Worm (Caenorhabditis elegans) whole organism, L1 larva: ENCODE results near the gene W04G3.5.
A peak's percentile ranks its signal among the peaks of the same experiment; 100 is the strongest.

Source experiments
- C16A3.4 ChIP-seq: fragments of 150-350 bp; optimal IDR thresholded peaks from 2 replicates; lab custom pipeline; 2014; ENCODE audit warnings: missing biosample characterization, missing genetic modification characterization
- F16B12.6 ChIP-seq: fragments of 150-350 bp; optimal IDR thresholded peaks from 2 replicates; lab custom pipeline; 2014; ENCODE audit warnings: missing biosample characterization, missing genetic modification characterization
- Y116A8C.19 ChIP-seq: sonication (generic microtip); optimal IDR thresholded peaks from 2 replicates; lab custom pipeline; 2016; ENCODE audit warnings: missing compliant biosample characterization, missing genetic modification characterization, borderline replicate concordance
- alr-1 ChIP-seq: fragments of 200-800 bp; sonication (Bioruptor generic); optimal IDR thresholded peaks from 2 replicates; lab custom pipeline; 2018; ENCODE audit warnings: borderline replicate concordance, mild to moderate bottlenecking, missing genetic modification characterization, missing compliant biosample characterization
- ama-1 ChIP-seq: fragments of 150-350 bp; optimal IDR thresholded peaks from 2 replicates; lab custom pipeline; 2014
- ceh-8 ChIP-seq: fragments of 200-800 bp; sonication (Bioruptor generic); optimal IDR thresholded peaks from 2 replicates; lab custom pipeline; 2018; ENCODE audit warnings: mild to moderate bottlenecking, missing genetic modification characterization, moderate library complexity, missing compliant biosample characterization
- ceh-82 ChIP-seq, 3 experiments: fragments of 150-350 bp in 1 of 3; sonication (generic microtip) in 2 of 3; optimal IDR thresholded peaks; 2 replicates each; lab custom pipeline; 2014 to 2017; ENCODE audit warnings: missing biosample characterization in 3 of 3, missing genetic modification characterization in 3 of 3
- ceh-88 ChIP-seq: fragments of 200-800 bp; sonication (Bioruptor generic); IDR thresholded peaks from 2 replicates; pipeline ENCODE4 v1.3.6; 2022; ENCODE audit warnings: missing genetic modification characterization, missing compliant biosample characterization
- ceh-90 ChIP-seq: sonication (generic microtip); optimal IDR thresholded peaks from 2 replicates; lab custom pipeline; 2016; ENCODE audit warnings: missing genetic modification characterization, missing compliant biosample characterization
- dpl-1 ChIP-seq, 3 experiments: fragments of 150-350 bp in 2 of 3; sonication (generic microtip) in 1 of 3; optimal IDR thresholded peaks; 2 replicates each; lab custom pipeline; 2014 to 2017; ENCODE audit warnings: missing biosample characterization in 3 of 3, missing genetic modification characterization in 3 of 3, missing genetic modification reagents in 3 of 3
- dsc-1 ChIP-seq: sonication (generic microtip); optimal IDR thresholded peaks from 2 replicates; lab custom pipeline; 2016; ENCODE audit warnings: mild to moderate bottlenecking, missing genetic modification characterization, missing compliant biosample characterization
- efl-3 ChIP-seq: fragments of 200-800 bp; sonication (Bioruptor generic); optimal IDR thresholded peaks from 2 replicates; lab custom pipeline; 2018; ENCODE audit warnings: mild to moderate bottlenecking, missing genetic modification characterization, missing compliant biosample characterization
- elt-2 ChIP-seq: sonication (generic microtip); optimal IDR thresholded peaks from 2 replicates; lab custom pipeline; 2016; ENCODE audit warnings: missing genetic modification characterization, mild to moderate bottlenecking, inconsistent platforms, missing compliant biosample characterization, missing genetic modification reagents
- elt-3 ChIP-seq, 6 experiments: fragments of 150-350 bp in 1 of 6; sonication (generic microtip); optimal IDR thresholded peaks; 2 replicates each; lab custom pipeline; 2017 to 2018; ENCODE audit warnings: missing biosample characterization in 6 of 6, missing genetic modification characterization in 6 of 6, inconsistent platforms in 1 of 6
- fkh-10 ChIP-seq: sonication (generic microtip); optimal IDR thresholded peaks from 2 replicates; lab custom pipeline; 2017; ENCODE audit warnings: missing biosample characterization, missing genetic modification reagents, missing genetic modification characterization
- fkh-4 ChIP-seq: sonication (generic microtip); optimal IDR thresholded peaks from 2 replicates; lab custom pipeline; 2016; ENCODE audit warnings: missing compliant biosample characterization, missing genetic modification characterization, borderline replicate concordance
- fkh-8 ChIP-seq: sonication (generic microtip); optimal IDR thresholded peaks from 2 replicates; lab custom pipeline; 2016; ENCODE audit warnings: mild to moderate bottlenecking, missing genetic modification characterization, missing compliant biosample characterization
- fos-1 ChIP-seq: fragments of 150-350 bp; optimal IDR thresholded peaks from 2 replicates; lab custom pipeline; 2014; ENCODE audit warnings: missing biosample characterization, missing genetic modification characterization
- grh-1 ChIP-seq: fragments of 200-800 bp; sonication (Bioruptor generic); IDR thresholded peaks from 2 replicates; pipeline ENCODE4 v1.3.6; 2022; ENCODE audit warnings: missing genetic modification reagents, missing genetic modification characterization, missing compliant biosample characterization
- hlh-17 ChIP-seq: fragments of 200-800 bp; sonication (Bioruptor generic); optimal IDR thresholded peaks from 2 replicates; lab custom pipeline; 2018; ENCODE audit warnings: missing genetic modification characterization, mild to moderate bottlenecking, missing compliant biosample characterization, moderate library complexity, borderline replicate concordance
- hlh-4 ChIP-seq: sonication (generic microtip); optimal IDR thresholded peaks from 2 replicates; lab custom pipeline; 2016; ENCODE audit warnings: mild to moderate bottlenecking, missing genetic modification characterization, missing compliant biosample characterization
- jun-1 ChIP-seq: fragments of 150-350 bp; optimal IDR thresholded peaks from 2 replicates; lab custom pipeline; 2014; ENCODE audit warnings: missing biosample characterization, missing genetic modification reagents, missing genetic modification characterization
- lin-14 ChIP-seq: fragments of 200-800 bp; sonication (Bioruptor generic); optimal IDR thresholded peaks from 2 replicates; lab custom pipeline; 2018; ENCODE audit warnings: mild to moderate bottlenecking, missing genetic modification characterization, moderate library complexity, missing compliant biosample characterization
- lin-35 ChIP-seq, 2 experiments: fragments of 150-350 bp; optimal IDR thresholded peaks; 2 replicates each; lab custom pipeline; 2014; ENCODE audit warnings: missing biosample characterization in 2 of 2, missing genetic modification characterization in 2 of 2, missing genetic modification reagents in 2 of 2
- lin-39 ChIP-seq: fragments of 150-350 bp; optimal IDR thresholded peaks from 2 replicates; lab custom pipeline; 2014; ENCODE audit warnings: missing biosample characterization, missing genetic modification reagents, missing genetic modification characterization
- lir-3 ChIP-seq: sonication (generic microtip); optimal IDR thresholded peaks from 2 replicates; lab custom pipeline; 2016; ENCODE audit warnings: mild to moderate bottlenecking, missing genetic modification characterization, moderate library complexity, missing compliant biosample characterization; ENCODE audit not compliant: poor library complexity
- lsy-2 ChIP-seq, 2 experiments: fragments of 150-350 bp; optimal IDR thresholded peaks; 2 replicates each; lab custom pipeline; 2014; ENCODE audit warnings: missing biosample characterization in 2 of 2, missing genetic modification characterization in 2 of 2
- mab-9 ChIP-seq: fragments of 200-800 bp; sonication (Bioruptor generic); IDR thresholded peaks from 2 replicates; pipeline ENCODE4 v1.3.6; 2022; ENCODE audit warnings: missing genetic modification reagents, missing genetic modification characterization, missing compliant biosample characterization
- mdl-1 ChIP-seq, 2 experiments: fragments of 150-350 bp; optimal IDR thresholded peaks; 2 replicates each; lab custom pipeline; 2014 to 2017; ENCODE audit warnings: missing biosample characterization in 2 of 2, missing genetic modification characterization in 2 of 2, inconsistent platforms in 1 of 2
- mef-2 ChIP-seq: fragments of 150-350 bp; optimal IDR thresholded peaks from 2 replicates; lab custom pipeline; 2014; ENCODE audit warnings: missing biosample characterization, missing genetic modification characterization
- mep-1 ChIP-seq: fragments of 150-350 bp; optimal IDR thresholded peaks from 2 replicates; lab custom pipeline; 2014; ENCODE audit warnings: missing biosample characterization, missing genetic modification characterization
- nhr-12 ChIP-seq: sonication (generic microtip); optimal IDR thresholded peaks from 2 replicates; lab custom pipeline; 2017; ENCODE audit warnings: missing biosample characterization, missing genetic modification characterization
- nhr-19 ChIP-seq: fragments of 200-800 bp; sonication (Bioruptor generic); conservative IDR thresholded peaks from 2 replicates; pipeline ENCODE4 v1.3.6; 2022; ENCODE audit warnings: missing genetic modification characterization, missing compliant biosample characterization
- nhr-28 ChIP-seq: fragments of 150-350 bp; optimal IDR thresholded peaks from 2 replicates; lab custom pipeline; 2014; ENCODE audit warnings: missing biosample characterization, missing genetic modification characterization
- nhr-76 ChIP-seq: sonication (generic microtip); optimal IDR thresholded peaks from 2 replicates; lab custom pipeline; 2017; ENCODE audit warnings: missing biosample characterization, missing genetic modification characterization
- nhr-77 ChIP-seq: fragments of 150-350 bp; optimal IDR thresholded peaks from 2 replicates; lab custom pipeline; 2014; ENCODE audit warnings: missing biosample characterization, missing genetic modification characterization
- nhr-84 ChIP-seq: sonication (generic microtip); optimal IDR thresholded peaks from 2 replicates; lab custom pipeline; 2017; ENCODE audit warnings: missing biosample characterization, missing genetic modification characterization
- nhr-90 ChIP-seq: sonication (generic microtip); optimal IDR thresholded peaks from 2 replicates; lab custom pipeline; 2016; ENCODE audit warnings: mild to moderate bottlenecking, missing genetic modification characterization, missing compliant biosample characterization; ENCODE audit not compliant: poor library complexity
- pag-3 ChIP-seq: sonication (generic microtip); optimal IDR thresholded peaks from 2 replicates; lab custom pipeline; 2017; ENCODE audit warnings: missing genetic modification characterization, mild to moderate bottlenecking, missing compliant biosample characterization, antibody characterized with exemption, borderline replicate concordance; ENCODE audit not compliant: insufficient read depth
- pax-3 ChIP-seq: fragments of 200-800 bp; sonication (Bioruptor generic); optimal IDR thresholded peaks from 2 replicates; lab custom pipeline; 2018; ENCODE audit warnings: mild to moderate bottlenecking, missing genetic modification characterization, moderate library complexity, missing compliant biosample characterization
- pqm-1 ChIP-seq: sonication (generic microtip); optimal IDR thresholded peaks from 3 replicates; lab custom pipeline; 2017; ENCODE audit warnings: missing biosample characterization, missing genetic modification characterization
- rnt-1 ChIP-seq: sonication (generic microtip); optimal IDR thresholded peaks from 2 replicates; lab custom pipeline; 2016; ENCODE audit warnings: mild to moderate bottlenecking, missing genetic modification characterization, moderate library complexity, missing compliant biosample characterization
- skn-1 ChIP-seq: fragments of 150-350 bp; optimal IDR thresholded peaks from 2 replicates; lab custom pipeline; 2014; ENCODE audit warnings: missing biosample characterization, missing genetic modification characterization
- snu-23 ChIP-seq: sonication (generic microtip); optimal IDR thresholded peaks from 2 replicates; lab custom pipeline; 2016; ENCODE audit warnings: missing genetic modification characterization, missing compliant biosample characterization
- sox-4 ChIP-seq: sonication (generic microtip); optimal IDR thresholded peaks from 2 replicates; lab custom pipeline; 2016; ENCODE audit warnings: missing genetic modification characterization, missing compliant biosample characterization
- swsn-7 ChIP-seq: sonication (generic microtip); optimal IDR thresholded peaks from 2 replicates; lab custom pipeline; 2016; ENCODE audit warnings: missing genetic modification characterization, missing compliant biosample characterization
- unc-98 ChIP-seq: fragments of 200-800 bp; sonication (Bioruptor generic); IDR thresholded peaks from 2 replicates; pipeline ENCODE4 v1.3.6; 2022; ENCODE audit warnings: missing genetic modification characterization, missing compliant biosample characterization
- xbp-1 ChIP-seq: sonication (generic microtip); optimal IDR thresholded peaks from 2 replicates; lab custom pipeline; 2016; ENCODE audit warnings: missing genetic modification characterization, missing compliant biosample characterization
- zag-1 ChIP-seq: fragments of 150-350 bp; optimal IDR thresholded peaks from 2 replicates; lab custom pipeline; 2014; ENCODE audit warnings: missing biosample characterization, missing genetic modification characterization
- ztf-11 ChIP-seq, 2 experiments: sonication (generic microtip); optimal IDR thresholded peaks; 2 replicates each; lab custom pipeline; 2016 to 2017; ENCODE audit warnings: missing genetic modification characterization in 2 of 2, missing biosample characterization in 1 of 2, missing compliant biosample characterization in 1 of 2
- ztf-4 ChIP-seq: fragments of 150-350 bp; optimal IDR thresholded peaks from 2 replicates; lab custom pipeline; 2014; ENCODE audit warnings: missing biosample characterization, missing genetic modification characterization

Gene W04G3.5

ce11 chrX:11031047-11031695 lies 42.3 kb upstream of the W04G3.5 start (continued):
- TF ChIP-seq zag-1 (tag; lab: Kevin White, UChicago) (peak; percentile 72), Y116A8C.19 (tag; lab: Kevin White, UChicago) (peak; percentile 1), rnt-1 (tag; lab: Kevin White, UChicago) (peak; percentile 93), xbp-1 (tag; lab: Kevin White, UChicago) (peak; percentile 90), nhr-77 (tag; lab: Kevin White, UChicago) (peak; percentile 91), dpl-1 (GFP tag; optimal IDR thresholded peaks at IDR 0.05; lab: Kevin White, UChicago) (peak; percentile 32 to 51 (median 40)), nhr-28 (tag; lab: Kevin White, UChicago) (no peak), mef-2 (tag; lab: Kevin White, UChicago) (peak; percentile 82), ztf-4 (tag; lab: Kevin White, UChicago) (peak; percentile 86), sox-4 (peak; percentile 80), mdl-1 (tag; optimal IDR thresholded peaks at IDR 0.05; lab: Kevin White, UChicago) (peak; percentile 6 to 79), fkh-8 (tag; lab: Kevin White, UChicago) (peak; percentile 89), mab-9 (GFP tag; lab: Robert Waterston, UW) (peak; percentile 72), fos-1 (tag; lab: Kevin White, UChicago) (peak; percentile 66), nhr-19 (peak; percentile 83), F16B12.6 (tag; lab: Kevin White, UChicago) (no peak), dsc-1 (tag; lab: Kevin White, UChicago) (peak; percentile 86), elt-3 (tag; optimal IDR thresholded peaks at IDR 0.05; lab: Kevin White, UChicago) (peak in 5 of 6 experiments; percentile 15 to 84 (median 42)), pax-3 (tag; lab: Kevin White, UChicago) (peak; percentile 72), nhr-84 (tag; lab: Kevin White, UChicago) (no peak), unc-98 (GFP tag; lab: Robert Waterston, UW) (peak; percentile 56), hlh-17 (GFP tag; lab: Kevin White, UChicago) (no peak), mep-1 (peak; percentile 73), nhr-90 (tag; lab: Kevin White, UChicago) (peak; percentile 89), ceh-90 (tag; lab: Kevin White, UChicago) (peak; percentile 51), fkh-4 (tag; lab: Kevin White, UChicago) (peak; percentile 43), snu-23 (GFP tag; lab: Kevin White, UChicago) (peak; percentile 97), ama-1 (lab: Kevin White, UChicago) (peak; percentile 19), pag-3 (tag; lab: Kevin White, UChicago) (peak; percentile 65), hlh-4 (tag; lab: Kevin White, UChicago) (no peak), efl-3 (peak; percentile 78), nhr-12 (tag; lab: Kevin White, UChicago) (no peak), skn-1 (tag; lab: Kevin White, UChicago) (peak; percentile 73), grh-1 (GFP tag; lab: Robert Waterston, UW) (peak; percentile 82), elt-2 (tag; lab: Kevin White, UChicago) (peak; percentile 65), ceh-82 (tag; optimal IDR thresholded peaks at IDR 0.05; lab: Kevin White, UChicago) (peak; percentile 38 to 77 (median 72)), C16A3.4 (tag; lab: Kevin White, UChicago) (peak; percentile 88), alr-1 (no peak), nhr-76 (tag; lab: Kevin White, UChicago) (peak; percentile 40), lin-39 (tag; lab: Kevin White, UChicago) (peak; percentile 36), ztf-11 (tag; optimal IDR thresholded peaks at IDR 0.05; lab: Kevin White, UChicago) (peak in 1 of 2 experiments; percentile 82), lsy-2 (tag; optimal IDR thresholded peaks at IDR 0.05; lab: Kevin White, UChicago) (peak; percentile 75 to 89), lir-3 (peak; percentile 86), pqm-1 (tag; lab: Kevin White, UChicago) (no peak), lin-14 (GFP tag; lab: Kevin White, UChicago) (peak; percentile 99), swsn-7 (tag; lab: Kevin White, UChicago) (peak; percentile 95), ceh-8 (GFP tag; lab: Kevin White, UChicago) (peak; percentile 64), fkh-10 (peak; percentile 86), ceh-88 (GFP tag; lab: Robert Waterston, UW) (peak; percentile 69), lin-35 (GFP tag; optimal IDR thresholded peaks at IDR 0.05; lab: Kevin White, UChicago) (peak; percentile 59 to 75), jun-1 (tag; lab: Kevin White, UChicago) (peak; percentile 86)
